Worm (Caenorhabditis elegans): ENCODE data around the gene cdh-10.

cdh-10 gene

ce11 chrIV:2395997-2396396, 67.2 kb downstream of the cdh-10 start:
- peak; percentile 41 for TF ChIP-seq ceh-48 (tag; optimal IDR thresholded peaks at IDR 0.05)
- no peak for TF ChIP-seq F13H6.1 (tag; optimal IDR thresholded peaks at IDR 0.05)

ce11 chrIV:2393023-2393422, 70.1 kb downstream of the cdh-10 start:
- no peak for TF ChIP-seq madf-2 (tag; optimal IDR thresholded peaks at IDR 0.05)
- TF ChIP-seq K02D7.2 (tag; optimal IDR thresholded peaks at IDR 0.05), result no peak

ce11 chrIV:2391809-2392208, 71.4 kb downstream of the cdh-10 start:
- TF ChIP-seq mec-3 (tag; optimal IDR thresholded peaks at IDR 0.05; ENCODE audit: borderline replicate concordance), result no peak
- TF ChIP-seq ceh-48 (tag; optimal IDR thresholded peaks at IDR 0.05), result peak; percentile 47

- TF ChIP-seq hlh-13 (GFP tag; optimal IDR thresholded peaks at IDR 0.05) (no peak), elt-2 (tag; optimal IDR thresholded peaks at IDR 0.05) (no peak), ceh-14 (tag; optimal IDR thresholded peaks at IDR 0.05) (no peak), pha-4 (tag; optimal IDR thresholded peaks at IDR 0.05) (no peak), pros-1 (tag; optimal IDR thresholded peaks at IDR 0.05) (no peak), nfya-1 (tag; optimal IDR thresholded peaks at IDR 0.05) (no peak), tbx-7 (tag; optimal IDR thresholded peaks at IDR 0.05) (no peak), pag-3 (tag; optimal IDR thresholded peaks at IDR 0.05; ENCODE audit: borderline replicate concordance) (no peak), hlh-15 (tag; optimal IDR thresholded peaks at IDR 0.05) (no peak), nhr-232 (tag; optimal IDR thresholded peaks at IDR 0.05) (no peak), madf-2 (tag; optimal IDR thresholded peaks at IDR 0.05) (no peak), ets-4 (tag; optimal IDR thresholded peaks at IDR 0.05) (no peak), rnt-1 (tag; optimal IDR thresholded peaks at IDR 0.05) (no peak)
These were observed 72.4 kb downstream of the cdh-10 start, which contains the start of gene eri-5 for ce11 chrIV:2390804-2391203. Gene eri-5 (plus strand): TSS chrIV:2390821.

- TF ChIP-seq rnt-1 (tag; optimal IDR thresholded peaks at IDR 0.05) (no peak), nfya-1 (tag; optimal IDR thresholded peaks at IDR 0.05) (peak; percentile 6)
These were observed 72.9 kb downstream of the cdh-10 start for ce11 chrIV:2390251-2390672.

- TF ChIP-seq ttx-3 (tag; optimal IDR thresholded peaks at IDR 0.05) (no peak), pha-4 (tag; optimal IDR thresholded peaks at IDR 0.05) (no peak), ceh-31 (tag; optimal IDR thresholded peaks at IDR 0.05) (no peak), madf-2 (tag; optimal IDR thresholded peaks at IDR 0.05) (no peak), hlh-13 (GFP tag; optimal IDR thresholded peaks at IDR 0.05) (no peak), ahr-1 (tag; optimal IDR thresholded peaks at IDR 0.05) (no peak), pag-3 (tag; optimal IDR thresholded peaks at IDR 0.05; ENCODE audit: borderline replicate concordance) (no peak), ceh-22 (tag; optimal IDR thresholded peaks at IDR 0.05) (no peak), ceh-6 (GFP tag; optimal IDR thresholded peaks at IDR 0.05) (no peak), sox-2 (GFP tag; IDR thresholded peaks at IDR 0.05) (no peak), pqm-1 (tag; optimal IDR thresholded peaks at IDR 0.05) (no peak), fax-1 (tag; optimal IDR thresholded peaks at IDR 0.05) (no peak), K09A11.1 (tag; optimal IDR thresholded peaks at IDR 0.05; ENCODE audit: insufficient read depth) (no peak), ceh-2 (tag; optimal IDR thresholded peaks at IDR 0.05) (no peak)
These were observed 73.4 kb downstream of the cdh-10 start for ce11 chrIV:2389745-2390144.

ce11 chrIV:2388949-2389495, 74.1 kb downstream of the cdh-10 start, which contains the start of gene trap-3:
Gene trap-3 (plus strand): TSS chrIV:2389445.
- TF ChIP-seq syd-9 (tag; optimal IDR thresholded peaks at IDR 0.05) (peak; percentile 71), tbx-2 (tag; optimal IDR thresholded peaks at IDR 0.05) (peak; percentile 81), T23F11.4 (GFP tag; optimal IDR thresholded peaks at IDR 0.05) (no peak), fkh-6 (tag; optimal IDR thresholded peaks at IDR 0.05) (no peak), elt-2 (tag; optimal IDR thresholded peaks at IDR 0.05) (peak; percentile 77), nfya-1 (tag; optimal IDR thresholded peaks at IDR 0.05) (peak; percentile 99), ztf-16 (tag; optimal IDR thresholded peaks at IDR 0.05) (peak; percentile 73), unc-86 (tag; optimal IDR thresholded peaks at IDR 0.05) (peak; percentile 48), mec-3 (tag; optimal IDR thresholded peaks at IDR 0.05; ENCODE audit: borderline replicate concordance) (no peak), hlh-15 (tag; optimal IDR thresholded peaks at IDR 0.05) (no peak), fkh-10 (GFP tag; optimal IDR thresholded peaks at IDR 0.05) (no peak), ceh-6 (GFP tag; optimal IDR thresholded peaks at IDR 0.05) (peak; percentile 31), pros-1 (tag; optimal IDR thresholded peaks at IDR 0.05) (peak; percentile 79), zip-5 (tag; optimal IDR thresholded peaks at IDR 0.05) (peak; percentile 37), ceh-31 (tag; optimal IDR thresholded peaks at IDR 0.05) (peak; percentile 84), unc-42 (tag; optimal IDR thresholded peaks at IDR 0.05) (peak; percentile 54), ama-1 (optimal IDR thresholded peaks at IDR 0.05) (no peak), pat-9 (tag; optimal IDR thresholded peaks at IDR 0.05) (peak; percentile 16), madf-2 (tag; optimal IDR thresholded peaks at IDR 0.05) (peak; percentile 52), sox-4 (tag; optimal IDR thresholded peaks at IDR 0.05) (no peak), dve-1 (tag; optimal IDR thresholded peaks at IDR 0.05) (peak; percentile 58), sox-2 (GFP tag; IDR thresholded peaks at IDR 0.05) (no peak)

All from whole organism, late embryonic.